Fruit fly (Drosophila melanogaster): Measurements from ENCODE around the gene Sh3beta.

Sh3beta gene

dm6 chr3L:7339216-7339742 lies 29.8 kb downstream of the Sh3beta start, which contains the start of the genes lark and eco (continued):
- no peak for TF ChIP-seq dati (GFP tag; IDR thresholded peaks at IDR 0.05)
- TF ChIP-seq CG30431 (GFP tag; optimal IDR thresholded peaks at IDR 0.05) = no peak
- TF ChIP-seq Asciz (GFP tag; optimal IDR thresholded peaks at IDR 0.05) = no peak
- TF ChIP-seq org-1 (GFP tag; optimal IDR thresholded peaks at IDR 0.05) = no peak
- no peak for TF ChIP-seq jing (GFP tag; optimal IDR thresholded peaks at IDR 0.05)
- no peak for TF ChIP-seq br (optimal IDR thresholded peaks at IDR 0.05)
- no peak for TF ChIP-seq CG34376 (GFP tag; optimal IDR thresholded peaks at IDR 0.05)
- no peak for TF ChIP-seq Trl (optimal IDR thresholded peaks at IDR 0.05)
- TF ChIP-seq Trl (GFP tag; optimal IDR thresholded peaks at IDR 0.05) = no peak
- no peak for TF ChIP-seq CG12104 (GFP tag; optimal IDR thresholded peaks at IDR 0.05)
- TF ChIP-seq psq (GFP tag; optimal IDR thresholded peaks at IDR 0.05) = no peak
- TF ChIP-seq PHDP (tag; optimal IDR thresholded peaks at IDR 0.05) = no peak
- TF ChIP-seq CG9797 (GFP tag; optimal IDR thresholded peaks at IDR 0.05) = peak; percentile 92
- peak; percentile 41; the same call in 1 of the 2 replicates for TF ChIP-seq amos (GFP tag; IDR thresholded peaks at IDR 0.05; ENCODE audit: partially characterized antibody)
- TF ChIP-seq B-H2 (GFP tag; optimal IDR thresholded peaks at IDR 0.05) = no peak
- no peak for TF ChIP-seq Sox100B (GFP tag; optimal IDR thresholded peaks at IDR 0.05)
- TF ChIP-seq CG7987 (GFP tag; optimal IDR thresholded peaks at IDR 0.05) = no peak
- TF ChIP-seq sna (GFP tag; IDR thresholded peaks at IDR 0.05; ENCODE audit: partially characterized antibody) = no peak
- TF ChIP-seq z (GFP tag; IDR thresholded peaks at IDR 0.05) = no peak
- no peak for TF ChIP-seq ap (GFP tag; IDR thresholded peaks at IDR 0.05)
- TF ChIP-seq fd3F (GFP tag; optimal IDR thresholded peaks at IDR 0.05) = no peak
- TF ChIP-seq Camta (GFP tag; optimal IDR thresholded peaks at IDR 0.05) = no peak
- TF ChIP-seq CTCF (GFP tag; optimal IDR thresholded peaks at IDR 0.05) = no peak
- TF ChIP-seq ro (GFP tag; IDR thresholded peaks at IDR 0.05) = no peak
- TF ChIP-seq gro (GFP tag; optimal IDR thresholded peaks at IDR 0.05) = no peak
- no peak for TF ChIP-seq CG4730 (GFP tag; IDR thresholded peaks at IDR 0.05)
- no peak for TF ChIP-seq en (GFP tag; optimal IDR thresholded peaks at IDR 0.05)
- no peak for TF ChIP-seq Tbp (GFP tag; optimal IDR thresholded peaks at IDR 0.05)
- TF ChIP-seq CG3281 (GFP tag; optimal IDR thresholded peaks at IDR 0.05) = no peak
- no peak for TF ChIP-seq dmrt99B (tag; optimal IDR thresholded peaks at IDR 0.05)
- no peak for TF ChIP-seq CG7786 (GFP tag; optimal IDR thresholded peaks at IDR 0.05)
- no peak for TF ChIP-seq CG2120 (GFP tag; optimal IDR thresholded peaks at IDR 0.05)
- no peak for TF ChIP-seq TFAM (GFP tag; optimal IDR thresholded peaks at IDR 0.05)
- no peak for TF ChIP-seq CG7745 (tag; optimal IDR thresholded peaks at IDR 0.05)
- no peak for TF ChIP-seq tx (GFP tag; optimal IDR thresholded peaks at IDR 0.05)
- TF ChIP-seq Atf3 (GFP tag; optimal IDR thresholded peaks at IDR 0.05) = no peak
- TF ChIP-seq CG11560 (tag; IDR thresholded peaks at IDR 0.05) = no peak
- TF ChIP-seq CG10543 (GFP tag; optimal IDR thresholded peaks at IDR 0.05) = no peak
- no peak for TF ChIP-seq Sry-β (GFP tag; optimal IDR thresholded peaks at IDR 0.05)
- no peak for TF ChIP-seq hkb (optimal IDR thresholded peaks at IDR 0.05)
- no peak for TF ChIP-seq hkb (GFP tag; IDR thresholded peaks at IDR 0.05)
- TF ChIP-seq CG43689 (GFP tag; IDR thresholded peaks at IDR 0.05) = no peak
- no peak for TF ChIP-seq so (GFP tag; IDR thresholded peaks at IDR 0.05)
- TF ChIP-seq Opbp (GFP tag; IDR thresholded peaks at IDR 0.05; ENCODE audit: partially characterized antibody) = peak; percentile 40; the same call in 1 of the 3 replicates
- no peak for TF ChIP-seq Hr39 (optimal IDR thresholded peaks at IDR 0.05)
- no peak for TF ChIP-seq CG7928 (GFP tag; optimal IDR thresholded peaks at IDR 0.05)
- TF ChIP-seq CG8281 (tag; optimal IDR thresholded peaks at IDR 0.05) = no peak
- no peak for TF ChIP-seq Ada2b (GFP tag; IDR thresholded peaks at IDR 0.05)
- no peak for TF ChIP-seq Lim3 (GFP tag; IDR thresholded peaks at IDR 0.05)
- no peak for TF ChIP-seq Hmx (GFP tag; optimal IDR thresholded peaks at IDR 0.05)
- TF ChIP-seq Hand (GFP tag; optimal IDR thresholded peaks at IDR 0.05) = no peak
- TF ChIP-seq GATAe (GFP tag; conservative IDR thresholded peaks at IDR 0.05) = no peak
- no peak for TF ChIP-seq Usf (GFP tag; optimal IDR thresholded peaks at IDR 0.05)
- no peak for TF ChIP-seq CG4328 (GFP tag; optimal IDR thresholded peaks at IDR 0.05)
